Fruit fly (Drosophila melanogaster) whole organism, embryonic: ENCODE data around the gene CG8312.
A peak's percentile ranks its signal among the peaks of the same experiment; 100 is the strongest.

Experiments
- ATbp ChIP-seq: fragments of 200-800 bp; sonication (Bioruptor generic); optimal IDR thresholded peaks from 2 replicates; lab custom pipeline; 2017; ENCODE audit warnings: missing biosample characterization, mild to moderate bottlenecking, missing genetic modification characterization, missing genetic modification reagents
- Antp ChIP-seq: fragments of 200-800 bp; sonication (Bioruptor generic); optimal IDR thresholded peaks from 3 replicates; lab custom pipeline; 2016; ENCODE audit warnings: missing biosample characterization, missing genetic modification characterization
- B-H1 ChIP-seq: fragments of 200-800 bp; sonication (Bioruptor generic); IDR thresholded peaks from 3 replicates; pipeline ENCODE4 v1.3.6; 2022; ENCODE audit warnings: missing biosample characterization, missing genetic modification characterization
- CG11085 ChIP-seq: fragments of 200-800 bp; sonication (Bioruptor generic); IDR thresholded peaks from 2 replicates; pipeline ENCODE4 v1.3.6; 2022; ENCODE audit warnings: missing biosample characterization, missing genetic modification characterization
- CG11723 ChIP-seq: fragments of 200-800 bp; sonication (Bioruptor generic); optimal IDR thresholded peaks from 2 replicates; lab custom pipeline; 2017; ENCODE audit warnings: missing biosample characterization, mild to moderate bottlenecking, missing genetic modification characterization
- CG12071 ChIP-seq: fragments of 200-800 bp; sonication (Bioruptor generic); optimal IDR thresholded peaks from 3 replicates; lab custom pipeline; 2018; ENCODE audit warnings: missing biosample characterization, mild to moderate bottlenecking, missing genetic modification characterization
- CG13424 ChIP-seq: fragments of 200-800 bp; sonication (Bioruptor generic); optimal IDR thresholded peaks from 2 replicates; lab custom pipeline; 2019; ENCODE audit warnings: missing biosample characterization, mild to moderate bottlenecking, missing genetic modification characterization, moderate library complexity
- CG13624 ChIP-seq: fragments of 200-800 bp; sonication (Bioruptor generic); optimal IDR thresholded peaks from 2 replicates; lab custom pipeline; 2016; ENCODE audit warnings: missing biosample characterization, missing genetic modification characterization
- CG14014 ChIP-seq: fragments of 200-800 bp; sonication (Bioruptor generic); IDR thresholded peaks from 2 replicates; pipeline ENCODE4 v1.3.6; 2022; ENCODE audit warnings: missing biosample characterization, missing genetic modification characterization
- CG15269 ChIP-seq: fragments of 200-800 bp; sonication (Bioruptor generic); optimal IDR thresholded peaks from 2 replicates; lab custom pipeline; 2018; ENCODE audit warnings: missing biosample characterization, mild to moderate bottlenecking, missing genetic modification characterization, moderate library complexity
- CG16863 ChIP-seq: fragments of 200-800 bp; sonication (Bioruptor generic); optimal IDR thresholded peaks from 3 replicates; lab custom pipeline; 2016; ENCODE audit warnings: missing biosample characterization, missing genetic modification characterization
- CG17568 ChIP-seq: fragments of 200-800 bp; sonication (Bioruptor generic); optimal IDR thresholded peaks from 2 replicates; lab custom pipeline; 2018; ENCODE audit warnings: missing biosample characterization, mild to moderate bottlenecking, missing genetic modification characterization, moderate library complexity
- CG18619 ChIP-seq: fragments of 200-800 bp; sonication (Bioruptor generic); optimal IDR thresholded peaks from 3 replicates; lab custom pipeline; 2017; ENCODE audit warnings: missing biosample characterization, mild to moderate bottlenecking, missing genetic modification characterization
- CG3163 ChIP-seq: fragments of 200-800 bp; sonication (Bioruptor generic); optimal IDR thresholded peaks from 3 replicates; lab custom pipeline; 2016; ENCODE audit warnings: missing biosample characterization, missing genetic modification characterization
- CG32532 ChIP-seq: fragments of 200-800 bp; sonication (Bioruptor generic); IDR thresholded peaks from 2 replicates; pipeline ENCODE4 v1.3.6; 2022; ENCODE audit warnings: missing biosample characterization, missing genetic modification characterization
- CG34376 ChIP-seq: fragments of 200-800 bp; sonication (Bioruptor generic); optimal IDR thresholded peaks from 2 replicates; lab custom pipeline; 2018; ENCODE audit warnings: missing biosample characterization, mild to moderate bottlenecking, missing genetic modification characterization
- CG42726 ChIP-seq: fragments of 200-800 bp; sonication (Bioruptor generic); IDR thresholded peaks from 2 replicates; pipeline ENCODE4 v1.3.6; 2022; ENCODE audit warnings: missing biosample characterization, missing genetic modification characterization; ENCODE audit not compliant: partially characterized antibody
- CG4730 ChIP-seq: fragments of 200-800 bp; sonication (Bioruptor generic); IDR thresholded peaks from 2 replicates; pipeline ENCODE4 v1.3.6; 2022; ENCODE audit warnings: missing biosample characterization, missing genetic modification characterization
- CG9932 ChIP-seq: fragments of 200-800 bp; sonication (Bioruptor generic); IDR thresholded peaks from 2 replicates; pipeline ENCODE4 v1.3.6; 2022; ENCODE audit warnings: missing biosample characterization, missing genetic modification characterization
- CHES-1-like ChIP-seq: fragments of 200-800 bp; sonication (Bioruptor generic); optimal IDR thresholded peaks from 2 replicates; lab custom pipeline; 2016; ENCODE audit warnings: missing biosample characterization, missing genetic modification characterization
- CTCF ChIP-seq: fragments of 200-800 bp; sonication (Bioruptor generic); optimal IDR thresholded peaks from 2 replicates; lab custom pipeline; 2017; ENCODE audit warnings: missing biosample characterization, mild to moderate bottlenecking, missing genetic modification characterization, moderate library complexity
- Dbx ChIP-seq: fragments of 200-800 bp; sonication (Bioruptor generic); IDR thresholded peaks from 3 replicates; pipeline ENCODE4 v1.3.6; 2022; ENCODE audit warnings: missing biosample characterization, missing genetic modification characterization
- HLH4C ChIP-seq: fragments of 200-800 bp; sonication (Bioruptor generic); IDR thresholded peaks from 3 replicates; pipeline ENCODE4 v1.3.6; 2022; ENCODE audit warnings: missing biosample characterization, missing genetic modification characterization; ENCODE audit not compliant: partially characterized antibody
- Mrtf ChIP-seq: fragments of 200-800 bp; sonication (Bioruptor generic); IDR thresholded peaks from 3 replicates; pipeline ENCODE4 v1.3.6; 2022; ENCODE audit warnings: missing biosample characterization, missing genetic modification characterization
- Myb ChIP-seq: fragments of 200-800 bp; sonication (Bioruptor generic); optimal IDR thresholded peaks from 2 replicates; lab custom pipeline; 2016; ENCODE audit warnings: missing biosample characterization, missing genetic modification characterization
- NC2β ChIP-seq: fragments of 200-800 bp; sonication (Bioruptor generic); optimal IDR thresholded peaks from 2 replicates; lab custom pipeline; 2016; ENCODE audit warnings: missing biosample characterization, missing genetic modification characterization
- Oli ChIP-seq: fragments of 200-800 bp; sonication (Bioruptor generic); optimal IDR thresholded peaks from 2 replicates; lab custom pipeline; 2018; ENCODE audit warnings: missing biosample characterization, mild to moderate bottlenecking, missing genetic modification characterization, moderate library complexity
- PHDP ChIP-seq: fragments of 200-800 bp; sonication (Bioruptor generic); optimal IDR thresholded peaks from 3 replicates; lab custom pipeline; 2018; ENCODE audit warnings: missing biosample characterization, mild to moderate bottlenecking, missing genetic modification characterization, moderate library complexity
- Rfx ChIP-seq: fragments of 200-800 bp; sonication (Bioruptor generic); IDR thresholded peaks from 2 replicates; pipeline ENCODE4 v1.3.6; 2022; ENCODE audit warnings: missing biosample characterization, missing genetic modification characterization
- Sry-δ ChIP-seq: fragments of 200-800 bp; sonication (Bioruptor generic); optimal IDR thresholded peaks from 2 replicates; lab custom pipeline; 2016; ENCODE audit warnings: missing biosample characterization, missing genetic modification characterization
- al ChIP-seq: fragments of 200-800 bp; sonication (Bioruptor generic); IDR thresholded peaks from 2 replicates; pipeline ENCODE4 v1.3.6; 2022; ENCODE audit warnings: missing biosample characterization, missing genetic modification characterization
- amos ChIP-seq: fragments of 200-800 bp; sonication (Bioruptor generic); IDR thresholded peaks from 2 replicates; pipeline ENCODE4 v1.3.6; 2022; ENCODE audit warnings: missing biosample characterization, missing genetic modification characterization; ENCODE audit not compliant: partially characterized antibody
- ash1 ChIP-seq: fragments of 200-800 bp; sonication (Bioruptor generic); optimal IDR thresholded peaks from 2 replicates; lab custom pipeline; 2018; ENCODE audit warnings: missing biosample characterization, mild to moderate bottlenecking, missing genetic modification characterization
- az2 ChIP-seq: fragments of 200-800 bp; sonication (Bioruptor generic); optimal IDR thresholded peaks from 3 replicates; lab custom pipeline; 2016; ENCODE audit warnings: missing biosample characterization, missing genetic modification characterization
- bcd ChIP-seq: fragments of 200-800 bp; sonication (Bioruptor generic); optimal IDR thresholded peaks from 2 replicates; lab custom pipeline; 2017; ENCODE audit warnings: missing biosample characterization, mild to moderate bottlenecking, missing genetic modification characterization
- bigmax ChIP-seq: fragments of 200-800 bp; sonication (Bioruptor generic); optimal IDR thresholded peaks from 2 replicates; lab custom pipeline; 2018; ENCODE audit warnings: missing biosample characterization, mild to moderate bottlenecking, missing genetic modification characterization
- bowl ChIP-seq: fragments of 200-800 bp; sonication (Bioruptor generic); IDR thresholded peaks from 2 replicates; pipeline ENCODE4 v1.3.6; 2022; ENCODE audit warnings: missing biosample characterization, missing genetic modification characterization
- disco-r ChIP-seq: fragments of 200-800 bp; sonication (Bioruptor generic); optimal IDR thresholded peaks from 2 replicates; lab custom pipeline; 2016; ENCODE audit warnings: missing biosample characterization, missing genetic modification characterization
- gsb-n ChIP-seq: fragments of 200-800 bp; sonication (Bioruptor generic); optimal IDR thresholded peaks from 3 replicates; lab custom pipeline; 2018; ENCODE audit warnings: missing biosample characterization, mild to moderate bottlenecking, missing genetic modification characterization
- hbn ChIP-seq: fragments of 200-800 bp; sonication (Bioruptor generic); IDR thresholded peaks from 2 replicates; pipeline ENCODE4 v1.3.6; 2022; ENCODE audit warnings: missing biosample characterization, missing genetic modification characterization; ENCODE audit not compliant: partially characterized antibody
- jing ChIP-seq: fragments of 200-800 bp; sonication (Bioruptor generic); optimal IDR thresholded peaks from 2 replicates; lab custom pipeline; 2018; ENCODE audit warnings: missing biosample characterization, mild to moderate bottlenecking, missing genetic modification characterization
- kah ChIP-seq: fragments of 200-800 bp; sonication (Bioruptor generic); optimal IDR thresholded peaks from 2 replicates; lab custom pipeline; 2018; ENCODE audit warnings: missing biosample characterization, mild to moderate bottlenecking, missing genetic modification characterization
- knrl ChIP-seq: fragments of 200-800 bp; sonication (Bioruptor generic); IDR thresholded peaks from 3 replicates; pipeline ENCODE4 v1.3.6; 2022; ENCODE audit warnings: missing biosample characterization, missing genetic modification characterization; ENCODE audit not compliant: partially characterized antibody
- lilli ChIP-seq: fragments of 200-800 bp; sonication (Bioruptor generic); optimal IDR thresholded peaks from 3 replicates; lab custom pipeline; 2016; ENCODE audit warnings: missing biosample characterization, missing genetic modification characterization
- oc ChIP-seq: fragments of 200-800 bp; sonication (Bioruptor generic); optimal IDR thresholded peaks from 2 replicates; lab custom pipeline; 2018; ENCODE audit warnings: missing biosample characterization, mild to moderate bottlenecking, missing genetic modification characterization, moderate library complexity
- onecut ChIP-seq: fragments of 200-800 bp; sonication (Bioruptor generic); IDR thresholded peaks from 2 replicates; pipeline ENCODE4 v1.3.6; 2022; ENCODE audit warnings: missing biosample characterization, missing genetic modification characterization
- pnt ChIP-seq: fragments of 200-800 bp; sonication (Bioruptor generic); optimal IDR thresholded peaks from 3 replicates; lab custom pipeline; 2016; ENCODE audit warnings: missing biosample characterization, missing genetic modification characterization
- psq ChIP-seq: fragments of 200-800 bp; sonication (Bioruptor generic); optimal IDR thresholded peaks from 2 replicates; lab custom pipeline; 2017; ENCODE audit warnings: missing biosample characterization, missing genetic modification characterization
- ranshi ChIP-seq: fragments of 200-800 bp; sonication (Bioruptor generic); IDR thresholded peaks from 2 replicates; pipeline ENCODE4 v1.3.6; 2022; ENCODE audit warnings: missing biosample characterization, missing genetic modification characterization
- sim ChIP-seq: fragments of 200-800 bp; sonication (Bioruptor generic); IDR thresholded peaks from 2 replicates; pipeline ENCODE4 v1.3.6; 2022; ENCODE audit warnings: missing biosample characterization, missing genetic modification characterization
- tx ChIP-seq: fragments of 200-800 bp; sonication (Bioruptor generic); optimal IDR thresholded peaks from 2 replicates; lab custom pipeline; 2016; ENCODE audit warnings: missing biosample characterization, missing genetic modification characterization
- zf30C ChIP-seq: fragments of 200-800 bp; sonication (Bioruptor generic); optimal IDR thresholded peaks from 3 replicates; lab custom pipeline; 2018; ENCODE audit warnings: missing biosample characterization, mild to moderate bottlenecking, missing genetic modification characterization

CG8312 gene

DNA sequence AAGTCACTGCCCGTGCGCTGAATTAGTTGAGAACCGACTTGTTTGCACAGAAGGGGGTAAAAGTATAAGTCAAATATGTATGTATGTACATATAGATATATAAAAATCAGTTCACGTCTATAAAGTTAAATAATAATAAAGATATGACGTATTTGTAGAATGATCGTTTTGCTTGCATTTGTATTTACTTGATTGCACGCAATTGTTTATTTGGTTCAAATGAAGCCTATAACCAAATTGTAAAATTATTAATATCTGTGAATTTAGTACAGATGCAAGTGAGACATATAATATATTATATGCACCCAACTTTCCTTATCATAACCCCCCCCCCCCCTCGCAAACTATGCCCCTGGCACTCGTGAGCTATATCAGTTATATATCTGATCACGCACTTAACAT, 9.4 kb downstream of the CG8312 start (continued):
- TF ChIP-seq CG4730 (GFP tag; lab: Robert Waterston, UW) (peak; percentile 5; the same call in 1 of the 2 replicates), Sry-δ (GFP tag; lab: Kevin White, UChicago) (no peak), bowl (no peak), CG12071 (GFP tag; lab: Kevin White, UChicago) (no peak), hbn (GFP tag; lab: Robert Waterston, UW) (no peak), ATbp (GFP tag; lab: Kevin White, UChicago) (peak; percentile 67), CG17568 (GFP tag; lab: Kevin White, UChicago) (peak; percentile 36), ranshi (GFP tag; lab: Robert Waterston, UW) (peak; percentile 57), psq (GFP tag; lab: Kevin White, UChicago) (no peak), Mrtf (GFP tag; lab: Robert Waterston, UW) (no peak), Dbx (GFP tag; lab: Robert Waterston, UW) (peak; percentile 65; the same call in 2 of the 3 replicates), gsb-n (tag; lab: Kevin White, UChicago) (peak; percentile 16), ash1 (GFP tag; lab: Kevin White, UChicago) (no peak), lilli (GFP tag; lab: Kevin White, UChicago) (peak; percentile 25), NC2β (GFP tag; lab: Kevin White, UChicago) (no peak), kah (GFP tag; lab: Kevin White, UChicago) (no peak), CG13424 (tag; lab: Kevin White, UChicago) (peak; percentile 24), bcd (GFP tag; lab: Kevin White, UChicago) (peak; percentile 25), az2 (GFP tag; lab: Kevin White, UChicago) (no peak), CG11723 (GFP tag; lab: Kevin White, UChicago) (peak; percentile 2), sim (GFP tag; lab: Robert Waterston, UW) (no peak), CTCF (GFP tag; lab: Kevin White, UChicago) (no peak), zf30C (GFP tag; lab: Kevin White, UChicago) (no peak), al (peak; percentile 52; the same call in 1 of the 2 replicates), tx (no peak), Antp (no peak), CG15269 (tag; lab: Kevin White, UChicago) (peak; percentile 9), oc (tag; lab: Kevin White, UChicago) (no peak), B-H1 (GFP tag; lab: Robert Waterston, UW) (peak; percentile 27; the same call in 1 of the 3 replicates), CG18619 (GFP tag; lab: Kevin White, UChicago) (peak; percentile 54), CG3163 (no peak), Rfx (no peak), Oli (tag; lab: Kevin White, UChicago) (peak; percentile 32), CG16863 (GFP tag; lab: Kevin White, UChicago) (no peak), CHES-1-like (GFP tag; lab: Kevin White, UChicago) (no peak), HLH4C (GFP tag; lab: Robert Waterston, UW) (no peak), disco-r (GFP tag; lab: Kevin White, UChicago) (no peak), CG13624 (GFP tag; lab: Kevin White, UChicago) (peak; percentile 33), bigmax (GFP tag; lab: Kevin White, UChicago) (no peak), knrl (no peak), Myb (GFP tag; lab: Kevin White, UChicago) (no peak), CG14014 (GFP tag; lab: Robert Waterston, UW) (no peak), CG11085 (GFP tag; lab: Robert Waterston, UW) (0 out of 2 replicates have a peak, but pooled peaks have one; percentile 27), amos (no peak), CG32532 (GFP tag; lab: Robert Waterston, UW) (peak; percentile 57), pnt (GFP tag; lab: Kevin White, UChicago) (no peak), CG34376 (GFP tag; lab: Kevin White, UChicago) (peak; percentile 38), PHDP (tag; lab: Kevin White, UChicago) (peak; percentile 61), onecut (no peak), CG42726 (GFP tag; lab: Robert Waterston, UW) (no peak), jing (GFP tag; lab: Kevin White, UChicago) (no peak), CG9932 (GFP tag; lab: Robert Waterston, UW) (peak; percentile 66)
